Worm (Caenorhabditis elegans): Measurements from ENCODE around the gene C17C3.24.
"Not testable (repeated sequence)": the region's sequence is repeated elsewhere in the genome, so short reads cannot be mapped to it uniquely, and the experiment has no call there.

C17C3.24 gene

ce11 chrII:5543476-5544144 is 2.0 kb upstream of the C17C3.24 start (continued):
- TF ChIP-seq aptf-2 (GFP tag; conservative IDR thresholded peaks at IDR 0.05) (peak; percentile 72; the same call in 1 of the 2 replicates), lsl-1 (GFP tag; optimal IDR thresholded peaks at IDR 0.05) (peak; percentile 55), ceh-91 (GFP tag; IDR thresholded peaks at IDR 0.05) (peak; percentile 48; the same call in 1 of the 2 replicates), mxl-1 (tag; optimal IDR thresholded peaks at IDR 0.05) (peak; percentile 65)

ce11 chrII:5540113-5540512 is 1.5 kb downstream of the C17C3.24 start, which contains the start of gene hlh-27:
Gene hlh-27 (minus strand): TSS chrII:5540213.
- TF ChIP-seq cebp-1 (GFP tag; IDR thresholded peaks at IDR 0.05); cebp-1 (tag; optimal IDR thresholded peaks at IDR 0.05); hlh-26 (GFP tag; conservative IDR thresholded peaks at IDR 0.05); madf-6 (GFP tag; IDR thresholded peaks at IDR 0.05): not testable (repeated sequence)

- TF ChIP-seq F22D6.2 (tag; optimal IDR thresholded peaks at IDR 0.05), result no peak
- TF ChIP-seq unc-130 (GFP tag; optimal IDR thresholded peaks at IDR 0.05), result no peak
- no peak for TF ChIP-seq nfya-2 (GFP tag; IDR thresholded peaks at IDR 0.05)
- TF ChIP-seq nhr-120 (GFP tag; IDR thresholded peaks at IDR 0.05), result no peak
- no peak for TF ChIP-seq ccch-3 (GFP tag; optimal IDR thresholded peaks at IDR 0.05)
- TF ChIP-seq B0336.3 (GFP tag; IDR thresholded peaks at IDR 0.05), result no peak
- no peak for TF ChIP-seq hmg-1.2 (GFP tag; IDR thresholded peaks at IDR 0.05)
- TF ChIP-seq ztf-25 (GFP tag; IDR thresholded peaks at IDR 0.05), result no peak
- no peak for TF ChIP-seq ceh-40 (GFP tag; IDR thresholded peaks at IDR 0.05)
- TF ChIP-seq K12H6.12 (tag; optimal IDR thresholded peaks at IDR 0.05), result no peak
- TF ChIP-seq madf-3 (GFP tag; IDR thresholded peaks at IDR 0.05), result no peak
- no peak for TF ChIP-seq rcor-1 (GFP tag; IDR thresholded peaks at IDR 0.05)
- TF ChIP-seq C06A6.2 (GFP tag; conservative IDR thresholded peaks at IDR 0.05), result no peak
- no peak for TF ChIP-seq chd-7 (tag; optimal IDR thresholded peaks at IDR 0.05)
- no peak for TF ChIP-seq nhr-179 (tag; optimal IDR thresholded peaks at IDR 0.05)
- TF ChIP-seq somi-1 (GFP tag; optimal IDR thresholded peaks at IDR 0.05), result no peak
These were observed 4.1 kb downstream of the C17C3.24 start, which contains the start of gene C17C3.11 for ce11 chrII:5537524-5537923. Gene C17C3.11 (plus strand): TSS chrII:5537824.

ce11 chrII:5537078-5537477 is 4.5 kb downstream of the C17C3.24 start:
- no peak for TF ChIP-seq let-607 (tag; optimal IDR thresholded peaks at IDR 0.05)
- TF ChIP-seq attf-3 (GFP tag; conservative IDR thresholded peaks at IDR 0.05), result peak; percentile 39; the same call in 1 of the 2 replicates

- TF ChIP-seq athp-1 (tag; optimal IDR thresholded peaks at IDR 0.05); hlh-12 (tag; optimal IDR thresholded peaks at IDR 0.05); egl-18 (GFP tag; IDR thresholded peaks at IDR 0.05): not testable (repeated sequence)
These were observed 6.6 kb downstream of the C17C3.24 start, which contains the start of gene hlh-25 for ce11 chrII:5534939-5535338. Gene hlh-25 (plus strand): TSS chrII:5535239.

ce11 chrII:5533642-5534041 is 7.9 kb downstream of the C17C3.24 start, which contains the start of gene hlh-26:
Gene hlh-26 (minus strand): TSS chrII:5533742.
- no peak for TF ChIP-seq ama-1 (optimal IDR thresholded peaks at IDR 0.05)
- TF ChIP-seq ama-1 (GFP tag; optimal IDR thresholded peaks at IDR 0.05), result no peak
- no peak for TF ChIP-seq unc-130 (GFP tag; optimal IDR thresholded peaks at IDR 0.05)
- no peak for TF ChIP-seq madf-3 (GFP tag; IDR thresholded peaks at IDR 0.05)
- TF ChIP-seq lag-1 (GFP tag; IDR thresholded peaks at IDR 0.05), result no peak
- TF ChIP-seq ztf-6 (GFP tag; IDR thresholded peaks at IDR 0.05), result no peak
- no peak for TF ChIP-seq madf-6 (GFP tag; IDR thresholded peaks at IDR 0.05)
- no peak for TF ChIP-seq lin-54 (GFP tag; optimal IDR thresholded peaks at IDR 0.05)
- no peak for TF ChIP-seq madf-8 (GFP tag; conservative IDR thresholded peaks at IDR 0.05)
- no peak for TF ChIP-seq die-1 (tag; optimal IDR thresholded peaks at IDR 0.05)
- TF ChIP-seq F10E7.11 (tag; optimal IDR thresholded peaks at IDR 0.05), result no peak
- TF ChIP-seq B0261.1 (tag; optimal IDR thresholded peaks at IDR 0.05), result no peak
- no peak for TF ChIP-seq cebp-2 (GFP tag; IDR thresholded peaks at IDR 0.05)
- TF ChIP-seq ztf-3 (GFP tag; optimal IDR thresholded peaks at IDR 0.05), result no peak
- no peak for TF ChIP-seq madf-10 (tag; optimal IDR thresholded peaks at IDR 0.05)
- no peak for TF ChIP-seq mxl-1 (tag; optimal IDR thresholded peaks at IDR 0.05)
- no peak for TF ChIP-seq zfh-2 (GFP tag; conservative IDR thresholded peaks at IDR 0.05)

Data from whole organism, young adult.